Fruit fly (Drosophila melanogaster) whole organism, embryonic: Measurements from ENCODE around the gene lectin-37Da.

Source experiments
- Abd-B ChIP-seq: fragments of 200-800 bp; sonication (Bioruptor generic); optimal IDR thresholded peaks from 2 replicates; lab custom pipeline; 2018; ENCODE audit warnings: missing biosample characterization, mild to moderate bottlenecking, missing genetic modification characterization, moderate library complexity
- Antp ChIP-seq: fragments of 200-800 bp; sonication (Bioruptor generic); optimal IDR thresholded peaks from 3 replicates; lab custom pipeline; 2016; ENCODE audit warnings: missing biosample characterization, missing genetic modification characterization
- Atf-2 ChIP-seq: fragments of 200-800 bp; sonication (Bioruptor generic); optimal IDR thresholded peaks from 2 replicates; lab custom pipeline; 2016; ENCODE audit warnings: missing biosample characterization, missing genetic modification characterization
- Bgb ChIP-seq: fragments of 200-800 bp; sonication (Bioruptor generic); IDR thresholded peaks from 2 replicates; pipeline ENCODE4 v1.3.6; 2022; ENCODE audit warnings: missing biosample characterization, missing genetic modification characterization; ENCODE audit not compliant: partially characterized antibody
- CG11247 ChIP-seq: fragments of 200-800 bp; sonication (Bioruptor generic); IDR thresholded peaks from 2 replicates; pipeline ENCODE4 v1.3.6; 2022; ENCODE audit warnings: missing biosample characterization, missing genetic modification characterization
- CG11560 ChIP-seq: fragments of 200-800 bp; sonication (Bioruptor generic); IDR thresholded peaks from 3 replicates; pipeline ENCODE4 v1.3.6; 2022; ENCODE audit warnings: missing biosample characterization, missing genetic modification characterization
- CG12104 ChIP-seq: fragments of 200-800 bp; sonication (Bioruptor generic); optimal IDR thresholded peaks from 3 replicates; lab custom pipeline; 2016; ENCODE audit warnings: missing biosample characterization, missing genetic modification characterization
- CG12299 ChIP-seq: fragments of 200-800 bp; sonication (Bioruptor generic); optimal IDR thresholded peaks from 2 replicates; lab custom pipeline; 2018; ENCODE audit warnings: missing biosample characterization, mild to moderate bottlenecking, missing genetic modification characterization
- CG13296 ChIP-seq: fragments of 200-800 bp; sonication (Bioruptor generic); optimal IDR thresholded peaks from 3 replicates; lab custom pipeline; 2018; ENCODE audit warnings: missing biosample characterization, mild to moderate bottlenecking, missing genetic modification characterization
- CG15696 ChIP-seq: fragments of 200-800 bp; sonication (Bioruptor generic); optimal IDR thresholded peaks from 2 replicates; lab custom pipeline; 2019; ENCODE audit warnings: missing biosample characterization, mild to moderate bottlenecking, missing genetic modification characterization, moderate library complexity
- CG16863 ChIP-seq: fragments of 200-800 bp; sonication (Bioruptor generic); optimal IDR thresholded peaks from 3 replicates; lab custom pipeline; 2016; ENCODE audit warnings: missing biosample characterization, missing genetic modification characterization
- CG2199 ChIP-seq: fragments of 200-800 bp; sonication (Bioruptor generic); IDR thresholded peaks from 3 replicates; pipeline ENCODE4 v1.3.6; 2022; ENCODE audit warnings: missing biosample characterization, missing genetic modification characterization
- CG34422 ChIP-seq: fragments of 200-800 bp; sonication (Bioruptor generic); IDR thresholded peaks from 3 replicates; pipeline ENCODE4 v1.3.6; 2022; ENCODE audit warnings: missing biosample characterization, missing genetic modification characterization
- CG4328 ChIP-seq: fragments of 200-800 bp; sonication (Bioruptor generic); optimal IDR thresholded peaks from 3 replicates; lab custom pipeline; 2017; ENCODE audit warnings: missing biosample characterization, missing genetic modification reagents, missing genetic modification characterization
- CG4707 ChIP-seq: fragments of 200-800 bp; sonication (Bioruptor generic); optimal IDR thresholded peaks from 2 replicates; lab custom pipeline; 2018; ENCODE audit warnings: missing biosample characterization, mild to moderate bottlenecking, missing genetic modification characterization, moderate library complexity
- CG5180 ChIP-seq: fragments of 200-800 bp; sonication (Bioruptor generic); optimal IDR thresholded peaks from 3 replicates; lab custom pipeline; 2017; ENCODE audit warnings: missing biosample characterization, missing genetic modification characterization, mild to moderate bottlenecking, moderate library complexity, missing genetic modification reagents
- CG7357 ChIP-seq: fragments of 200-800 bp; sonication (Bioruptor generic); IDR thresholded peaks from 3 replicates; pipeline ENCODE4 v1.3.6; 2022; ENCODE audit warnings: missing biosample characterization, missing genetic modification characterization
- CG8478 ChIP-seq: fragments of >200 bp; optimal IDR thresholded peaks from 2 replicates; lab custom pipeline; 2018
- CG9437 ChIP-seq: fragments of 200-800 bp; sonication (Bioruptor generic); optimal IDR thresholded peaks from 2 replicates; lab custom pipeline; 2018; ENCODE audit warnings: missing biosample characterization, mild to moderate bottlenecking, missing genetic modification characterization
- CG9609 ChIP-seq: fragments of 200-800 bp; sonication (Bioruptor generic); optimal IDR thresholded peaks from 3 replicates; lab custom pipeline; 2016; ENCODE audit warnings: missing biosample characterization, missing genetic modification characterization
- CrebB ChIP-seq: fragments of 200-800 bp; sonication (Bioruptor generic); optimal IDR thresholded peaks from 3 replicates; lab custom pipeline; 2018; ENCODE audit warnings: missing biosample characterization, mild to moderate bottlenecking, missing genetic modification characterization
- Dad ChIP-seq: fragments of 200-800 bp; sonication (Bioruptor generic); optimal IDR thresholded peaks from 3 replicates; lab custom pipeline; 2016; ENCODE audit warnings: missing biosample characterization, missing genetic modification characterization
- Drgx ChIP-seq: fragments of 200-800 bp; sonication (Bioruptor generic); IDR thresholded peaks from 2 replicates; pipeline ENCODE4 v1.3.6; 2022; ENCODE audit warnings: missing biosample characterization, missing genetic modification characterization
- Ets65A ChIP-seq: fragments of 200-800 bp; sonication (Bioruptor generic); peaks from one replicate; lab custom pipeline; 2016; ENCODE audit warnings: missing biosample characterization, missing genetic modification characterization
- Gsc ChIP-seq: fragments of 200-800 bp; sonication (Bioruptor generic); IDR thresholded peaks from 2 replicates; pipeline ENCODE4 v1.3.6; 2022; ENCODE audit warnings: missing biosample characterization, missing genetic modification characterization
- NfI ChIP-seq: fragments of 200-800 bp; sonication (Bioruptor generic); optimal IDR thresholded peaks from 3 replicates; lab custom pipeline; 2018; ENCODE audit warnings: missing biosample characterization, mild to moderate bottlenecking, missing genetic modification characterization, moderate library complexity
- Oaz ChIP-seq: fragments of 200-800 bp; sonication (Bioruptor generic); IDR thresholded peaks from 2 replicates; pipeline ENCODE4 v1.3.6; 2022; ENCODE audit warnings: missing biosample characterization, missing genetic modification characterization
- PHDP ChIP-seq: fragments of 200-800 bp; sonication (Bioruptor generic); optimal IDR thresholded peaks from 3 replicates; lab custom pipeline; 2018; ENCODE audit warnings: missing biosample characterization, mild to moderate bottlenecking, missing genetic modification characterization, moderate library complexity
- Ptx1 ChIP-seq: fragments of 200-800 bp; sonication (Bioruptor generic); IDR thresholded peaks from 2 replicates; pipeline ENCODE4 v1.3.6; 2022; ENCODE audit warnings: missing biosample characterization, missing genetic modification characterization
- Xbp1 ChIP-seq: fragments of 200-800 bp; sonication (Bioruptor generic); optimal IDR thresholded peaks from 3 replicates; lab custom pipeline; 2016; ENCODE audit warnings: missing biosample characterization, mild to moderate bottlenecking, missing genetic modification characterization
- bbx ChIP-seq: fragments of 200-800 bp; sonication (Bioruptor generic); IDR thresholded peaks from 2 replicates; pipeline ENCODE4 v1.3.6; 2022; ENCODE audit warnings: missing biosample characterization, missing genetic modification characterization; ENCODE audit not compliant: partially characterized antibody
- br ChIP-seq: fragments of >200 bp; optimal IDR thresholded peaks from 2 replicates; lab custom pipeline; 2017
- cwo ChIP-seq: fragments of 200-800 bp; sonication (Bioruptor generic); optimal IDR thresholded peaks from 3 replicates; lab custom pipeline; 2017; ENCODE audit warnings: missing biosample characterization, missing genetic modification characterization, mild to moderate bottlenecking, moderate library complexity, missing genetic modification reagents
- dimm ChIP-seq: fragments of 200-800 bp; sonication (Bioruptor generic); IDR thresholded peaks from 2 replicates; pipeline ENCODE4 v1.3.6; 2022; ENCODE audit warnings: missing biosample characterization, missing genetic modification characterization
- gce ChIP-seq: fragments of 200-800 bp; sonication (Bioruptor generic); IDR thresholded peaks from 3 replicates; pipeline ENCODE4 v1.3.6; 2022; ENCODE audit warnings: missing biosample characterization, missing genetic modification characterization
- gcm2 ChIP-seq: fragments of 200-800 bp; sonication (Bioruptor generic); optimal IDR thresholded peaks from 2 replicates; lab custom pipeline; 2016; ENCODE audit warnings: missing biosample characterization, missing genetic modification characterization
- insv ChIP-seq, 2 experiments: fragments of 200-800 bp; sonication (Bioruptor generic); optimal IDR thresholded peaks; 3 replicates each; lab custom pipeline; 2016 to 2018; ENCODE audit warnings: missing biosample characterization in 2 of 2, missing genetic modification characterization in 2 of 2
- mam ChIP-seq: fragments of 200-800 bp; sonication (Bioruptor generic); optimal IDR thresholded peaks from 3 replicates; lab custom pipeline; 2016; ENCODE audit warnings: missing biosample characterization, missing genetic modification characterization
- mld ChIP-seq: fragments of 200-800 bp; sonication (Bioruptor generic); IDR thresholded peaks from 3 replicates; pipeline ENCODE4 v1.3.6; 2022; ENCODE audit warnings: missing biosample characterization, missing genetic modification characterization; ENCODE audit not compliant: partially characterized antibody
- odd ChIP-seq: fragments of 200-800 bp; sonication (Bioruptor generic); optimal IDR thresholded peaks from 2 replicates; lab custom pipeline; 2017; ENCODE audit warnings: missing biosample characterization, mild to moderate bottlenecking, missing genetic modification characterization
- otp ChIP-seq: fragments of 200-800 bp; sonication (Bioruptor generic); IDR thresholded peaks from 3 replicates; pipeline ENCODE4, ENCODE4 v1.3.6; 2022; ENCODE audit warnings: missing biosample characterization, missing genetic modification characterization
- pb ChIP-seq: fragments of 200-800 bp; sonication (Bioruptor generic); optimal IDR thresholded peaks from 3 replicates; lab custom pipeline; 2016; ENCODE audit warnings: missing biosample characterization, missing genetic modification characterization
- pros ChIP-seq: fragments of 200-800 bp; sonication (Bioruptor generic); optimal IDR thresholded peaks from 3 replicates; lab custom pipeline; 2019; ENCODE audit warnings: missing biosample characterization, mild to moderate bottlenecking, missing genetic modification characterization, moderate library complexity
- psq ChIP-seq: fragments of 200-800 bp; sonication (Bioruptor generic); optimal IDR thresholded peaks from 2 replicates; lab custom pipeline; 2017; ENCODE audit warnings: missing biosample characterization, missing genetic modification characterization
- salm ChIP-seq: fragments of 200-800 bp; sonication (Bioruptor generic); optimal IDR thresholded peaks from 2 replicates; lab custom pipeline; 2018; ENCODE audit warnings: missing biosample characterization, mild to moderate bottlenecking, missing genetic modification characterization
- shn ChIP-seq: fragments of 200-800 bp; sonication (Bioruptor generic); optimal IDR thresholded peaks from 3 replicates; lab custom pipeline; 2016; ENCODE audit warnings: missing biosample characterization, missing genetic modification characterization
- tll ChIP-seq, 2 experiments: fragments of 200-800 bp in 1 of 2; fragments of >200 bp in 1 of 2; sonication (Bioruptor generic) in 1 of 2; optimal IDR thresholded peaks; 2 replicates each; lab custom pipeline; 2017 to 2019; ENCODE audit warnings: missing biosample characterization in 2 of 2, missing genetic modification characterization in 2 of 2, mild to moderate bottlenecking in 1 of 2, moderate library complexity in 1 of 2
- wek ChIP-seq: fragments of 200-800 bp; sonication (Bioruptor generic); optimal IDR thresholded peaks from 3 replicates; lab custom pipeline; 2018; ENCODE audit warnings: missing biosample characterization, mild to moderate bottlenecking, missing genetic modification characterization, moderate library complexity
- zf30C ChIP-seq: fragments of 200-800 bp; sonication (Bioruptor generic); optimal IDR thresholded peaks from 3 replicates; lab custom pipeline; 2018; ENCODE audit warnings: missing biosample characterization, mild to moderate bottlenecking, missing genetic modification characterization
- zfh1 ChIP-seq: fragments of 200-800 bp; sonication (Bioruptor generic); IDR thresholded peaks from 3 replicates; pipeline ENCODE4 v1.3.6; 2022; ENCODE audit warnings: missing biosample characterization, missing genetic modification characterization

Gene lectin-37Da

DNA sequence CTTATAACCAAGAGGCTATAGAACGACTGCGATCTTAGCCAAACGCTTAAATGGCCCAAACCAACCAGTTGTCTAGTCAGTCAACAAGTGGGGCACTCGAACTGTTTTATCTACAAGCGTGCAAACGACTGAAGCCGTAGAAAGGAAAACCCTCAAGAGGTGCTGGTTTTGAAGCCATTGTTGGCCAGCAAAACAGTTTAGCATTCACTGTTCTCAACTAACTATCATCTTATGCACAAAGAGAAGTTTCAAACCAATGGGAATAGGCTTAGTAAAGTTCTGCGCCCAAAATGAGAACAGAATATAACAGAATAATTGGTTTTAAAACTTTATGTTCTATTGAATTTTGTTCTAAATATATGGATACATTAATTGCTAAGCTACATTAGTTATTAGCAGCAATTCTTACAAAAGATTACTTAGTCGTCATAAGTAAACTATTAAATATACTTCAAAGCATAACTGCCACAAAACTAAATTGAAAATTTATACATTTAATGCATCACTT lies 24.4 kb upstream of the lectin-37Da start, which contains the start of gene CG31798 (continued):
- TF ChIP-seq CG11560 (tag; lab: Robert Waterston, UW) (no peak), CG13296 (no peak), mam (GFP tag; lab: Kevin White, UChicago) (no peak), zf30C (GFP tag; lab: Kevin White, UChicago) (no peak), br (lab: Kevin White, UChicago) (no peak), CG8478 (no peak), wek (no peak), Gsc (GFP tag; lab: Robert Waterston, UW) (no peak), bbx (GFP tag; lab: Robert Waterston, UW) (0 out of 2 replicates have a peak, but pooled peaks have one; percentile 11), CG2199 (GFP tag; lab: Robert Waterston, UW) (peak; percentile 87; the same call in 2 of the 3 replicates), Bgb (GFP tag; lab: Robert Waterston, UW) (0 out of 2 replicates have a peak, but pooled peaks have one; percentile 35), CG7357 (GFP tag; lab: Robert Waterston, UW) (no peak), Ptx1 (no peak), CG11247 (GFP tag; lab: Robert Waterston, UW) (no peak), CG15696 (tag; lab: Kevin White, UChicago) (no peak), CG12104 (GFP tag; lab: Kevin White, UChicago) (no peak)

- TF ChIP-seq CG5180 (GFP tag; lab: Kevin White, UChicago) (no peak), salm (tag; lab: Kevin White, UChicago) (no peak), dimm (no peak), gce (no peak), mld (GFP tag; lab: Robert Waterston, UW) (no peak), otp (GFP tag; lab: Robert Waterston, UW) (no peak), CG4707 (GFP tag; lab: Kevin White, UChicago) (no peak), CG9437 (GFP tag; lab: Kevin White, UChicago) (no peak), CG11247 (GFP tag; lab: Robert Waterston, UW) (no peak), Xbp1 (GFP tag; lab: Kevin White, UChicago) (no peak), gcm2 (no peak), psq (GFP tag; lab: Kevin White, UChicago) (no peak), odd (GFP tag; lab: Kevin White, UChicago) (no peak), CG12299 (tag; lab: Kevin White, UChicago) (no peak), CG34422 (GFP tag; lab: Robert Waterston, UW) (no peak), pros (GFP tag; lab: Kevin White, UChicago) (no peak), zfh1 (no peak), Dad (GFP tag; lab: Kevin White, UChicago) (no peak), NfI (GFP tag; lab: Kevin White, UChicago) (peak; percentile 12), insv (GFP tag; optimal IDR thresholded peaks at IDR 0.05; lab: Kevin White, UChicago) (no peak), CrebB (tag; lab: Kevin White, UChicago) (no peak), tll (GFP tag; optimal IDR thresholded peaks at IDR 0.05; lab: Kevin White, UChicago) (no peak), Drgx (GFP tag; lab: Robert Waterston, UW) (0 out of 2 replicates have a peak, but pooled peaks have one; percentile 13), PHDP (peak; percentile 13), pb (GFP tag; lab: Kevin White, UChicago) (no peak), Ets65A (GFP tag; lab: Kevin White, UChicago) (no peak), CG16863 (GFP tag; lab: Kevin White, UChicago) (no peak), Atf-2 (no peak), Oaz (GFP tag; lab: Robert Waterston, UW) (no peak), cwo (no peak), CG4328 (GFP tag; lab: Kevin White, UChicago) (no peak), Abd-B (GFP tag; lab: Kevin White, UChicago) (no peak), shn (GFP tag; lab: Kevin White, UChicago) (peak; percentile 16), Antp (no peak), CG9609 (no peak)
These were observed 20.4 kb upstream of the lectin-37Da start for dm6 chr2L:19397617-19398316.
